Worm (Caenorhabditis elegans): Measurements from ENCODE around the gene C34E10.10.

ce11 chrIII:5200349-5200748, 27.3 kb downstream of the C34E10.10 start:
- TF ChIP-seq unc-62 (GFP tag; optimal IDR thresholded peaks at IDR 0.05) (no peak), snpc-4 (GFP tag; optimal IDR thresholded peaks at IDR 0.05) (no peak), snpc-4 (tag; optimal IDR thresholded peaks at IDR 0.05) (no peak)
